Worm (Caenorhabditis elegans): ENCODE measurements around the gene fbxb-99.

DNA sequence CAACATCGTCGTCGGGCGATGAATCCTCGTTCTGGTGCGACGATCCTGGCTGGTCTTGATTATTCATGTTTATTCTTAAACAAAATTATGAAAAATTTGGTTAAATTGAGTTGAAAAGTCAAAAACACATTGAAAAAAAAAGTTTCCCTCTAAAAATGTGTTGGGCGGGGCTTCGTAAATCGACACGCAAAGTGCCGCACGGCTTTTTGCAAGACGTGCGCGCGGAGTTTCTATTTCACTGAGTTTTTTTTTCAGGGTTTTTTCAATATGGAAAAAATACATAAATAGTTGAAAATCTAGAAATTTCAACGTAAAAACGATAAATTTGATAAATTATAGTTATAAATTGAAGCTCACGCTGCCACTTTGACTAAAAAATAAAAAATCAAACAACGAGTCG, 14.9 kb upstream of the fbxb-99 start, which contains the start of gene F54D10.5:
- TF ChIP-seq Y55F3AM.14 (GFP tag; optimal IDR thresholded peaks at IDR 0.05) (no peak), egl-27 (tag; optimal IDR thresholded peaks at IDR 0.05) (no peak), lin-39 (tag; optimal IDR thresholded peaks at IDR 0.05) (no peak), nhr-237 (tag; optimal IDR thresholded peaks at IDR 0.05) (peak; percentile 22)
